Worm (Caenorhabditis elegans) whole organism, early embryonic: Measurements from ENCODE around the gene K01G12.22.

Experiments
- B0310.2 ChIP-seq: sonication (generic microtip); optimal IDR thresholded peaks from 2 replicates; lab custom pipeline; 2016; ENCODE audit warnings: mild to moderate bottlenecking, missing genetic modification characterization, missing compliant biosample characterization
- F13C5.2 ChIP-seq: sonication (generic microtip); optimal IDR thresholded peaks from 2 replicates; lab custom pipeline; 2017; ENCODE audit warnings: mild to moderate bottlenecking, missing genetic modification characterization, inconsistent platforms, missing compliant biosample characterization
- aly-1 ChIP-seq: sonication (generic microtip); optimal IDR thresholded peaks from 2 replicates; lab custom pipeline; 2016; ENCODE audit warnings: missing genetic modification characterization, missing compliant biosample characterization
- ama-1 ChIP-seq: fragments of 150-350 bp; optimal IDR thresholded peaks from 2 replicates; lab custom pipeline; 2014
- ceh-13 ChIP-seq: fragments of 200-800 bp; sonication (Bioruptor generic); optimal IDR thresholded peaks from 2 replicates; lab custom pipeline; 2018; ENCODE audit warnings: mild to moderate bottlenecking, missing genetic modification characterization, missing compliant biosample characterization
- ceh-36 ChIP-seq: sonication (generic microtip); optimal IDR thresholded peaks from 2 replicates; lab custom pipeline; 2016; ENCODE audit warnings: missing genetic modification characterization, inconsistent platforms, missing compliant biosample characterization
- ets-7 ChIP-seq: sonication (generic microtip); optimal IDR thresholded peaks from 2 replicates; lab custom pipeline; 2016; ENCODE audit warnings: missing genotype, missing genetic modification characterization, missing compliant biosample characterization
- flt-1 ChIP-seq: fragments of 200-800 bp; sonication (Bioruptor generic); IDR thresholded peaks from 2 replicates; pipeline ENCODE4 v1.3.6; 2022; ENCODE audit warnings: missing genetic modification characterization, missing compliant biosample characterization
- hmbx-1 ChIP-seq: sonication (generic microtip); optimal IDR thresholded peaks from 2 replicates; lab custom pipeline; 2016; ENCODE audit warnings: mild to moderate bottlenecking, missing genetic modification characterization, missing compliant biosample characterization
- hmg-4 ChIP-seq: fragments of 200-800 bp; sonication (Bioruptor generic); optimal IDR thresholded peaks from 2 replicates; lab custom pipeline; 2018; ENCODE audit warnings: mild to moderate bottlenecking, missing genetic modification characterization, missing compliant biosample characterization
- hnd-1 ChIP-seq: sonication (generic microtip); optimal IDR thresholded peaks from 2 replicates; lab custom pipeline; 2016; ENCODE audit warnings: missing genetic modification characterization, missing compliant biosample characterization
- pes-1 ChIP-seq: fragments of 200-800 bp; sonication (Bioruptor generic); IDR thresholded peaks from 2 replicates; pipeline ENCODE4 v1.3.6; 2022; ENCODE audit warnings: missing genetic modification reagents, missing genetic modification characterization, missing compliant biosample characterization
- scrt-1 ChIP-seq: fragments of 200-800 bp; sonication (Bioruptor generic); IDR thresholded peaks from 2 replicates; pipeline ENCODE4 v1.3.6; 2022; ENCODE audit warnings: missing genetic modification characterization, missing compliant biosample characterization
- sea-1 ChIP-seq: fragments of 200-800 bp; sonication (Bioruptor generic); conservative IDR thresholded peaks from 2 replicates; pipeline ENCODE4 v1.3.6; 2022; ENCODE audit warnings: missing genetic modification characterization, missing compliant biosample characterization
- tbx-11 ChIP-seq: fragments of 200-800 bp; sonication (Bioruptor generic); IDR thresholded peaks from 2 replicates; pipeline ENCODE4 v1.3.6; 2022; ENCODE audit warnings: missing genetic modification characterization, missing compliant biosample characterization
- tbx-37 ChIP-seq: fragments of 200-800 bp; sonication (Bioruptor generic); conservative IDR thresholded peaks from 2 replicates; pipeline ENCODE4 v1.3.6; 2022; ENCODE audit warnings: missing genetic modification reagents, missing genetic modification characterization, missing compliant biosample characterization
- tra-4 ChIP-seq: sonication (generic microtip); optimal IDR thresholded peaks from 2 replicates; lab custom pipeline; 2017; ENCODE audit warnings: missing genetic modification characterization, missing compliant biosample characterization

K01G12.22 gene

ce11 chrIV:14191919-14192318 is at the start of gene K01G12.22:
Gene K01G12.22, plus strand, starts transcription at chrIV:14192219.
- no peak for TF ChIP-seq ets-7 (tag; lab: Kevin White, UChicago)
- no peak for TF ChIP-seq hmg-4 (GFP tag; lab: Kevin White, UChicago)
- no peak for TF ChIP-seq tbx-11 (GFP tag; lab: Robert Waterston, UW)
- no peak for TF ChIP-seq B0310.2 (tag; lab: Kevin White, UChicago)
- no peak for TF ChIP-seq scrt-1 (GFP tag; lab: Robert Waterston, UW)
- TF ChIP-seq ama-1 (lab: Kevin White, UChicago): no peak
- no peak for TF ChIP-seq ceh-36 (tag; lab: Kevin White, UChicago)
- no peak for TF ChIP-seq tbx-37
- TF ChIP-seq tra-4: no peak

- TF ChIP-seq sea-1 (GFP tag; lab: Robert Waterston, UW) (no peak), F13C5.2 (tag; lab: Kevin White, UChicago) (no peak), tbx-11 (GFP tag; lab: Robert Waterston, UW) (no peak), tbx-37 (no peak), flt-1 (no peak), aly-1 (tag; lab: Kevin White, UChicago) (no peak), ceh-36 (tag; lab: Kevin White, UChicago) (no peak), ama-1 (lab: Kevin White, UChicago) (no peak), B0310.2 (tag; lab: Kevin White, UChicago) (no peak), tra-4 (no peak)
These were observed 49.0 kb upstream of the K01G12.22 start for ce11 chrIV:14143042-14143441.

- TF ChIP-seq tbx-11 (GFP tag; lab: Robert Waterston, UW): no peak
- TF ChIP-seq ama-1 (lab: Kevin White, UChicago): no peak
- no peak for TF ChIP-seq ceh-36 (tag; lab: Kevin White, UChicago)
- TF ChIP-seq pes-1 (GFP tag; lab: Robert Waterston, UW): no peak
- no peak for TF ChIP-seq ets-7 (tag; lab: Kevin White, UChicago)
- no peak for TF ChIP-seq aly-1 (tag; lab: Kevin White, UChicago)
- no peak for TF ChIP-seq sea-1 (GFP tag; lab: Robert Waterston, UW)
These were observed 46.4 kb upstream of the K01G12.22 start, which contains the start of gene oac-37 for ce11 chrIV:14145594-14145993. Gene oac-37, plus strand, starts transcription at chrIV:14145894.

- TF ChIP-seq tbx-11 (GFP tag; lab: Robert Waterston, UW) (no peak), hnd-1 (tag; lab: Kevin White, UChicago) (no peak), pes-1 (GFP tag; lab: Robert Waterston, UW) (no peak), ceh-13 (GFP tag; lab: Kevin White, UChicago) (no peak), hmbx-1 (tag; lab: Kevin White, UChicago) (no peak), B0310.2 (tag; lab: Kevin White, UChicago) (no peak), ceh-36 (tag; lab: Kevin White, UChicago) (no peak), tbx-37 (no peak), sea-1 (GFP tag; lab: Robert Waterston, UW) (no peak), hmg-4 (GFP tag; lab: Kevin White, UChicago) (no peak), ets-7 (tag; lab: Kevin White, UChicago) (no peak), tra-4 (no peak), F13C5.2 (tag; lab: Kevin White, UChicago) (no peak), aly-1 (tag; lab: Kevin White, UChicago) (no peak)
These were observed 38.8 kb upstream of the K01G12.22 start, which contains the start of gene oac-38 for ce11 chrIV:14153261-14153660. Gene oac-38, minus strand, starts transcription at chrIV:14153361.

- TF ChIP-seq sea-1 (GFP tag; lab: Robert Waterston, UW): no peak
These were observed 33.9 kb upstream of the K01G12.22 start, which contains the start of gene R05A10.8 for ce11 chrIV:14158086-14158485. Gene R05A10.8, minus strand, starts transcription at chrIV:14158186.

- no peak for TF ChIP-seq scrt-1 (GFP tag; lab: Robert Waterston, UW)
- TF ChIP-seq sea-1 (GFP tag; lab: Robert Waterston, UW): no peak
- TF ChIP-seq F13C5.2 (tag; lab: Kevin White, UChicago): no peak
- TF ChIP-seq ets-7 (tag; lab: Kevin White, UChicago): no peak
- TF ChIP-seq tbx-11 (GFP tag; lab: Robert Waterston, UW): no peak
- TF ChIP-seq hmbx-1 (tag; lab: Kevin White, UChicago): no peak
- TF ChIP-seq tra-4: no peak
- TF ChIP-seq hmg-4 (GFP tag; lab: Kevin White, UChicago): no peak
- no peak for TF ChIP-seq flt-1
- no peak for TF ChIP-seq tbx-37
- TF ChIP-seq ceh-13 (GFP tag; lab: Kevin White, UChicago): no peak
These were observed 29.2 kb upstream of the K01G12.22 start, which contains the start of gene R05A10.7 for ce11 chrIV:14162772-14163171. Gene R05A10.7, minus strand, starts transcription at chrIV:14162872.

ce11 chrIV:14164109-14164508 is 27.9 kb upstream of the K01G12.22 start:
- TF ChIP-seq flt-1 (no peak), ets-7 (tag; lab: Kevin White, UChicago) (no peak), tra-4 (no peak)

ce11 chrIV:14165476-14165875 is 26.5 kb upstream of the K01G12.22 start, which contains the start of gene R05A10.6:
Gene R05A10.6, plus strand, starts transcription at chrIV:14165776.
- TF ChIP-seq ceh-13 (GFP tag; lab: Kevin White, UChicago) (no peak), F13C5.2 (tag; lab: Kevin White, UChicago) (no peak), ets-7 (tag; lab: Kevin White, UChicago) (no peak), tra-4 (no peak)
